Worm (Caenorhabditis elegans): ENCODE measurements around the gene str-103.

Gene str-103

DNA sequence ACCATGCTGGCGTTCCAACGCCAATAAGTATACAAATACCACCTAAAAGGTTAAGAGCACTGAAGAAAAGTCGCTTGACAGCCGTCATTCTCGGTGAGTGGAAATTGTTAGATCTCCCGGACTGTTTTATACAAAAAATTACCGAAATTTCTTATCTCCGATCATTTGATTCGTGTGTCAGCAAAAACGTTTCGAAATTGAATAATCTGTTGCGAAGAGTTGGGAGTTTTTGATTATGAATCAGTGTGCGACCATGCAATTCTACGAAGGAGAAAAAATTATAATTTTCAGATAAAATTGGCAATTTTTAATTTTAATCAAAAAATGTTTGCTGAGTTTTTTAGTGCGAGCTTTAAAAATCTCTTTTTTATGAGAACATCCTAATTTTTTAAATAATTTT, 21.0 kb upstream of the str-103 start, which contains the start of gene clc-11:
Gene clc-11 (minus strand): TSS at position 101 of the 400 bp plus-strand sequence.
- TF ChIP-seq him-1 (tag; optimal IDR thresholded peaks at IDR 0.05) (no peak), dao-5 (tag; optimal IDR thresholded peaks at IDR 0.05) (no peak), W03F9.2 (tag; optimal IDR thresholded peaks at IDR 0.05) (no peak)

DNA sequence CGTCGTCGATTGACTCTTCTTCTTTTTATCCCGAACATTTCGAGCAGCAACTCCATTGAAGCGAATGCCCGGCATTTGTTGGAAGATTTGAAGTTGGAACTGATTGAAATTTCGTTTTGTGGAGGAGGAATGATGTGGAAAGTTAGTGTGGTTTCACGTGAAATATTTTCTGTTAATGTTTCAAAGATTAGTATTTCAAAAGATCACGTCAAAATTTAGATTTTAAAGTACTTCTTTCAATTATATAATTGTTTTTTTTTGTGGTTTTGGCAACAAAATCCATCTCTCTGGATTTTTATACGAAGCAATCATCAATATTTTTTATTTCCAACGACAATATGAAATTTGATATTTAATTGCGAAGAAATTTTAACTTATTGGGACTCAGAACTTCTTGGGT, 18.5 kb upstream of the str-103 start, which contains the start of gene F44G3.7:
Gene F44G3.7 (minus strand): TSS at position 101 of the 400 bp plus-strand sequence.
- TF ChIP-seq dao-5 (tag; optimal IDR thresholded peaks at IDR 0.05) (no peak), W03F9.2 (tag; optimal IDR thresholded peaks at IDR 0.05) (no peak), him-1 (tag; optimal IDR thresholded peaks at IDR 0.05) (no peak)

DNA sequence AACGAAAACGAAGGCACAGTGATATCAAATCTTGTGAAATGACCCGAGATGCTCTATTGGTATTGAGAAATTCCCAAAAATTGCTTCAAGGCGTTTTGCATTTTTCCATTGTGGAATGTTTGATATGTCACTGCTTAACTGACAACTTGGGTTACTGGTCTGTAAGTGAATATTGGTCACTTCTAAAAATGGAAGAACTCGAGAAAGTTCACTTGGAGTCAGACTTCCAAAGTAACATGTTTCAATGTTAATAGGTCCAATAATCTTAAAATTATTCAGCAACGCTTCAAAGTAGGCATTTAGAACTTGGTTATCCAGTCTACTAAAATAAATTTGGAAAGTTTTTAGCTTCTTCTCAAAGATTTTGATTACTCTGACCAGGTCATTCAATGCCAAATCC, 14.2 kb upstream of the str-103 start, which contains the start of gene fbxa-144:
Gene fbxa-144 (minus strand): TSS at position 101 of the 400 bp plus-strand sequence.
- TF ChIP-seq W03F9.2 (tag; optimal IDR thresholded peaks at IDR 0.05), result no peak
- TF ChIP-seq him-1 (tag; optimal IDR thresholded peaks at IDR 0.05), result no peak
- no peak for TF ChIP-seq dao-5 (tag; optimal IDR thresholded peaks at IDR 0.05)

DNA sequence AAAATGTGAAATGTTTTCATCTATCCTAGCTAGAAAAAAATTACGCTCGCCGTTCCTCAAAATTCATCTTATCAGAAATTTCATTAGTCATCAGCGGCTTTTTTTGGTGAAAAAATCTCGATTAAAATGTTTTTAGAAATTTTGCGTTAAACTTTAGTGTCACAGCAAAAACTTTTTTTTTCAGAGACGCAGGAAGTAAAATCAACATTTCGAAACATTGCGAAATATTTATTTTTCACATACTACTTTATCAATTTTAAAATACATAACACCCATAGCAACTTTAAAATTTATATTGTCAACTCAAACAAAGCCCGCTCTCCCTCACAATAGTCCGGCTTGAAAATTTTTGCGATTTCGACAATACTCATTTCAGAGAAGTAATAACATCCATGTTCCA, 13.7 kb upstream of the str-103 start:
- TF ChIP-seq W03F9.2 (tag; optimal IDR thresholded peaks at IDR 0.05) (no peak), dao-5 (tag; optimal IDR thresholded peaks at IDR 0.05) (no peak), him-1 (tag; optimal IDR thresholded peaks at IDR 0.05) (no peak)

DNA sequence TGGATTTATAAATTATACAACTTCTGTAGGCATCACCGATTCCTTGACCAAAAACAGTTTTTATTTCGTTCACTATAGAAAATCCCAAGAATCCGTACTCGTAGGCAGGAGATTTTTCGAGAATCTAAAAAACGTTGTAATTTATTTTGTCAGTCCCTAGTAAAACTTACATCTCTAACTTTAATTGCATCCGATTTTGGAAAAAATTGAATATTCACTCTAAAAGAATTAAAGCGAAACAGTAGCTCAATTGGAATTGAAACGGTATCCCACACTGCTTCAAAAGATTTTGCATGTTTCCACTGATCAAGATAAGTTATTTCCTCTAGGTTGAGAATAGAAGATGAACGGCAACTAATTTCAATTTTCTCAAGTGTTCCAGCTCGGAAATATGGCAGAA, 12.7 kb upstream of the str-103 start, which contains the start of gene fbxa-142:
Gene fbxa-142 (minus strand): TSS at position 101 of the 400 bp plus-strand sequence.
- TF ChIP-seq him-1 (tag; optimal IDR thresholded peaks at IDR 0.05), result no peak

DNA sequence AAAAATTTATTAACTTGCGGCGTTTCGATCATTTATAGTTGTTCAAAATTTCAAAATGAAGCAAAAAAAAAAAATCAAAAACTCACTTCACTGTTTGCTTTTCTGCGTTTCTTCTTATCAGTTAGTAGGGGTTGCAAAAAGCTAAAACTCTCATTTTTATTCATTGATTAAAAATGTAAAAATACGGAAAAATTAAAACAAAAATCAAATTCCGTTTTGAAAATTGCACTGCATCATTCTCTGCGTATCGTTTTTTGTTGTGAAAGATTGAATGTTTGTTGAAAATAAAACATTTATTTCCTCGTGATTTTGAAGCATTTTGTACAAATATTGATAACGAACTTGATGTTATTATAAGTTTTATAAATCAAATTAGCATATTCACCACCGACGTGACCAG, 10.6 kb upstream of the str-103 start:
- TF ChIP-seq dao-5 (tag; optimal IDR thresholded peaks at IDR 0.05) (no peak), him-1 (tag; optimal IDR thresholded peaks at IDR 0.05) (no peak), W03F9.2 (tag; optimal IDR thresholded peaks at IDR 0.05) (no peak)

DNA sequence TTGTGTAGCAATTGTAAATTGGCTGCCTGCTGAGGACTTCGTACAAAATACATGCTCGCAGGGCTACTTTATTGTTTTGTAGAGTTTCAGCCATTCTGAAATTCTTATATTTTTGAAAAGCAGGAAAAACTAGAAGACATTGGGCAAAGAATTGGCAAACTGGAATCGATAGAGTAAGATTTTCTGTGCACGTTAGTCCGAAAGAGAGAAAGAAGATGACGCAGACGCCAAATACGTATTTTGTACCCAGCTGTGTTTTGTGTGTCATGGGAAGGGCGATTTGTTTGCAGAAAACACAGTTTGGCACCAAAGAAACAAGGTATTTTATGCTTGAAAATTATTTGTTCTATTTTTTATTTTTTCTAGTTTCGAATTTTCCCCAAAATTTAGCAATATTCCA, 8.9 kb upstream of the str-103 start, which contains the start of gene fbxa-143:
Gene fbxa-143 (minus strand): TSS at position 101 of the 400 bp plus-strand sequence.
- TF ChIP-seq dao-5 (tag; optimal IDR thresholded peaks at IDR 0.05) (no peak), him-1 (tag; optimal IDR thresholded peaks at IDR 0.05) (no peak), W03F9.2 (tag; optimal IDR thresholded peaks at IDR 0.05) (no peak)

DNA sequence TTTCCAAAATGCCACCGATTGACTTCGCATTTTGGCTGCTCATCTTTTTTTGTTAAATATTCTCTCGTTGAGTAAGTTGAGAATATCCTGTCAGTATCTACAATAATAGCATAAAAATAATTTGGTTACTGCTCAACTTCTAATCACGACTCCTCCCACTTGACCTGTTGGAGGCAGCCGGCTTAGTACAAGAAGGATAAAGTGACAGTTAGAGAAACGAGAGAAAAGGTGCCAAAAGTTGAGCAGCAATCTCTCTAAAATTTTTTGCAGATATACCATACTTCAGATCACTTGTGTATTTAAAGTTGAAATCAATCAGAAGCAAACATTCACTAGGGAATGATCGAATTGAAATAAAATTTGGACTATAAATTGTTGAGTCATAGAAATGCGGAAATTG, 6.2 kb upstream of the str-103 start, which contains the start of gene nhr-111:
Gene nhr-111 (minus strand): TSS at position 101 of the 400 bp plus-strand sequence.
- TF ChIP-seq him-1 (tag; optimal IDR thresholded peaks at IDR 0.05) (no peak), dao-5 (tag; optimal IDR thresholded peaks at IDR 0.05) (no peak), W03F9.2 (tag; optimal IDR thresholded peaks at IDR 0.05) (no peak)

DNA sequence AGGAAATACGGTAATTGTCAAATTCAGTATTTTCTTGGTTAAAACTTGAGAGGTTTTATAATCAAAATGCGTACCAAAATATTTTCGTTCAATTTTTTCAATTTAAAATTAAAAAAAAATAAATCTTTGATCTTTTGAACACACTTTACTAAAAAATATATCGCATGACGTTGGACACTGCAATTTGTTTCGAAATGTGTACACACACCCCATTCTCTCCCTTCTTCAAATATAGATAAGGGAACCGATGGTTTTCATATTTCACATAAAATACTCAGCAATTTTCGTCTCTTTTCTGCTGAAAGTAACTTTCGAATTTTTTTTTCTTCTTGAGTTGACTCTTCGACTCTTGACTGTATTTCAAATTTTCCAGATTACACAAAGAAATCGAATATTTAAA, 3.0 kb upstream of the str-103 start:
- TF ChIP-seq W03F9.2 (tag; optimal IDR thresholded peaks at IDR 0.05) (no peak), dao-5 (tag; optimal IDR thresholded peaks at IDR 0.05) (no peak), him-1 (tag; optimal IDR thresholded peaks at IDR 0.05) (no peak)

DNA sequence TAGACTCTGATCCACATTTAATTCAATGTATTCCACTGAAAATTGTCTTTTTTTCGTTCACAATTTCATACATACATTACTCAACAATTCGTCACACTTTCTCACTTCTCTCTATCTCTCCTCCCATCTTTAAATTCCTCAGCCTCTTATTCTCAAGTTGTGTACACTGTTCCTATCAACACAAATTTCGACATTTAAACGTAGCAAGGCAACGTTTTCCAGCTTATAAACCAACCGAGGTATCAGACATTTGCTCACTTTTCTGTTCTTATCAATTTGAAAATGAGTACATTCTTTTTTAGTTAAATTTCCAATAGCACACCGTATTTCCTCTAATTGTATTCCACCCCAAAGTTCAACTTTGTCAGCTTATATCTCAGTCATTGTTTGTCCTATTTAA, 2.4 kb upstream of the str-103 start, which contains the start of gene skr-3:
Gene skr-3 (plus strand): TSS at position 163 of the 400 bp plus-strand sequence.
- no peak for TF ChIP-seq him-1 (tag; optimal IDR thresholded peaks at IDR 0.05)
- no peak for TF ChIP-seq dao-5 (tag; optimal IDR thresholded peaks at IDR 0.05)
- TF ChIP-seq W03F9.2 (tag; optimal IDR thresholded peaks at IDR 0.05), result no peak

DNA sequence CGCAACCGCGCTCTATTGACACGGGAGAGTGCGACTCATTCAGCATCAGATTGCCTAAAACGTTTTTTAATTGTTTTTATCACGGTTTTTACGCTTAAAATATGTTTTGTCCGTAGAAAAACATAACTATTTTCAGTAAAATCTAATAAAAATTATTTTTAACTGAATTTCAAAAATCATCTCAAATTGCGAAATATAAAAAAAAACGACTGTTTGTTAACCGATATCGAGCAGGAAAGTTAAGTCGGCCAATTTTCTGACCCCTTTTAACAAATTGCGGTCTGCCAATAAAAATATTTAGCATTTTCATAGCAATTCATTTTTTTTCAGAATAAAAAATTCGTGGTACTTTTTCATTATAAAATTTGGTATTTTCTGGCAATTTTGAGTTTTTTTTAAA, 2.0 kb upstream of the str-103 start:
- TF ChIP-seq him-1 (tag; optimal IDR thresholded peaks at IDR 0.05), result no peak
- no peak for TF ChIP-seq dao-5 (tag; optimal IDR thresholded peaks at IDR 0.05)
- TF ChIP-seq W03F9.2 (tag; optimal IDR thresholded peaks at IDR 0.05), result no peak

DNA sequence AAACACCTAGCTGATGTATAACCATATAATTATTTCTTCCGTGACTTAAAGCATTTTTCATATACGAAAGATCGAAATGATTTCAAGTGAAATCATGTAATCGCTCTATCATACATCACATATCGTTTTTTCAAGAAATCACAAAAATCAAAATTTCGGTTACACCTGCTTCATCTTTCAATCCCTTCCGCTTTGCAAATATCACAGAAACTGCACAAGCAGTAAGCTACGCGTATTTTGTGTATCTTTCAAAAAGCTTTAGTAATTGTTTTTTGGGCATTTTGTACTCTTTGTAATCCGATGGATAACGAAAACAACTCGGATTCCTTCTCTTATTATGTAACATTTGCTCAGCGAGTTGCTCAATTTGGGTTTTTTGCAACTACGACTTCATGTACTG, 3.1 kb downstream of the str-103 start, which contains the start of gene str-25:
Gene str-25 (plus strand): TSS at position 301 of the 400 bp plus-strand sequence.
- TF ChIP-seq him-1 (tag; optimal IDR thresholded peaks at IDR 0.05), result no peak
- TF ChIP-seq dao-5 (tag; optimal IDR thresholded peaks at IDR 0.05), result no peak
- TF ChIP-seq W03F9.2 (tag; optimal IDR thresholded peaks at IDR 0.05), result no peak

DNA sequence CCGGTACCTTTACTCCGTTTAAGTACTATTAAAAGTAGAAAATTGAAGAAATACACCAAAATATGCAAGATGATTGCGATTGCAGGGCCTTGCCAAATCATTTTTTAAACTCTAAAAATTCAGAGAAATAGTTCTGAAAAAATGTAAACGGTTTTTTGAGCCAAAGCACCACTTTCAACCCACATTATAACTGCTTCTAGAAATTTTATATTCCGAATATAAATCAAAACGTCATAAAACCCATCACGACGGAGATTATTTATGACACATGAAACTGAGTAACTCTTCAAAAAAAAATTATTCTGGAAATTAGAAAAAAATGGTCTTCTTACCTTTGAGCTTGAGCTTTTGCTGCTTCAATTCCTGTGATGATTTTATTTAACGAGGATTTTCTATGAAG, 4.3 kb downstream of the str-103 start, which contains the start of gene srxa-16:
Gene srxa-16 (minus strand): TSS at position 101 of the 400 bp plus-strand sequence.
- TF ChIP-seq dao-5 (tag; optimal IDR thresholded peaks at IDR 0.05) (no peak), W03F9.2 (tag; optimal IDR thresholded peaks at IDR 0.05) (no peak), him-1 (tag; optimal IDR thresholded peaks at IDR 0.05) (no peak)

DNA sequence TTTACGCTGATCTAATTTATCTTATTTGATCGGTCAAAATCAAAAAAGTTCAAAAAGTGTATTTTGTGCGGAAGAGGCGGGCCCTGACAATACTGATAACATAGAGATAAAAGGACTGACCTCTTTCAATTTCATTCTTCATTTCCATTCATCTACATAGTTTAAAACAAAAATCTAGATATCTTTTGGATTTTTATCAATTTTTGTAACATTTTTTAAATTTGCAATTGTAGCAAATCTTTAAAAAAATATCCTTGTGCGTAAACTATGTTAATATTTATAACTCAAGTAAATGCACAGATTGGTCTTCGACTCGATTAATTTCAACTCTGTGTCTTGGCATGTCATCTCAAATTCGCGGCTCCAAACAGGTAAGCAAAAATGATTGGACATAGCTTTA, 14.9 kb downstream of the str-103 start, which contains the start of gene argk-1:
Gene argk-1 (plus strand): TSS at position 301 of the 400 bp plus-strand sequence.
- TF ChIP-seq him-1 (tag; optimal IDR thresholded peaks at IDR 0.05) (no peak), dao-5 (tag; optimal IDR thresholded peaks at IDR 0.05) (no peak), W03F9.2 (tag; optimal IDR thresholded peaks at IDR 0.05) (no peak)

All from whole organism, L4/young adult.